Fruit fly (Drosophila melanogaster) whole organism, embryonic: ENCODE measurements around the gene CG9664.
A peak's percentile ranks its signal among the peaks of the same experiment; 100 is the strongest.

Source experiments
- Awh ChIP-seq: fragments of 200-800 bp; sonication (Bioruptor generic); IDR thresholded peaks from 2 replicates; pipeline ENCODE4, ENCODE4 v1.3.6; 2022; ENCODE audit warnings: missing biosample characterization, missing genetic modification characterization
- Blimp-1 ChIP-seq: fragments of 200-800 bp; sonication (Bioruptor generic); optimal IDR thresholded peaks from 3 replicates; lab custom pipeline; 2018; ENCODE audit warnings: missing biosample characterization, missing genetic modification characterization, mild to moderate bottlenecking, moderate library complexity, missing genetic modification reagents
- BtbVII ChIP-seq: fragments of 200-800 bp; sonication (Bioruptor generic); optimal IDR thresholded peaks from 3 replicates; lab custom pipeline; 2017; ENCODE audit warnings: missing biosample characterization, mild to moderate bottlenecking, missing genetic modification characterization
- CG10543 ChIP-seq: fragments of 200-800 bp; sonication (Bioruptor generic); optimal IDR thresholded peaks from 3 replicates; lab custom pipeline; 2017; ENCODE audit warnings: missing biosample characterization, mild to moderate bottlenecking, missing genetic modification characterization, moderate library complexity
- CG1233 ChIP-seq: fragments of 200-800 bp; sonication (Bioruptor generic); optimal IDR thresholded peaks from 4 replicates; lab custom pipeline; 2018; ENCODE audit warnings: missing biosample characterization, mild to moderate bottlenecking, missing genetic modification characterization
- CG12769 ChIP-seq: fragments of 200-800 bp; sonication (Bioruptor generic); optimal IDR thresholded peaks from 2 replicates; lab custom pipeline; 2019; ENCODE audit warnings: missing biosample characterization, mild to moderate bottlenecking, missing genetic modification characterization, moderate library complexity
- CG13296 ChIP-seq: fragments of 200-800 bp; sonication (Bioruptor generic); optimal IDR thresholded peaks from 3 replicates; lab custom pipeline; 2018; ENCODE audit warnings: missing biosample characterization, mild to moderate bottlenecking, missing genetic modification characterization
- CG13894 ChIP-seq: fragments of 200-800 bp; sonication (Bioruptor generic); optimal IDR thresholded peaks from 3 replicates; lab custom pipeline; 2018; ENCODE audit warnings: missing biosample characterization, mild to moderate bottlenecking, missing genetic modification characterization, moderate library complexity
- CG15011 ChIP-seq: fragments of 200-800 bp; sonication (Bioruptor generic); optimal IDR thresholded peaks from 3 replicates; lab custom pipeline; 2018; ENCODE audit warnings: missing biosample characterization, mild to moderate bottlenecking, missing genetic modification characterization
- CG17361 ChIP-seq: fragments of 200-800 bp; sonication (Bioruptor generic); IDR thresholded peaks from 3 replicates; pipeline ENCODE4 v1.3.6; 2022; ENCODE audit warnings: missing biosample characterization, missing genetic modification characterization
- CG1792 ChIP-seq: fragments of 200-800 bp; sonication (Bioruptor generic); optimal IDR thresholded peaks from 2 replicates; lab custom pipeline; 2016; ENCODE audit warnings: missing biosample characterization, missing genetic modification characterization
- CG2678 ChIP-seq: fragments of 200-800 bp; sonication (Bioruptor generic); optimal IDR thresholded peaks from 3 replicates; lab custom pipeline; 2019; ENCODE audit warnings: missing biosample characterization, mild to moderate bottlenecking, missing genetic modification characterization, moderate library complexity
- CG31365 ChIP-seq: fragments of 200-800 bp; sonication (Bioruptor generic); optimal IDR thresholded peaks from 2 replicates; lab custom pipeline; 2018; ENCODE audit warnings: missing biosample characterization, mild to moderate bottlenecking, missing genetic modification characterization
- CG3163 ChIP-seq: fragments of 200-800 bp; sonication (Bioruptor generic); optimal IDR thresholded peaks from 3 replicates; lab custom pipeline; 2016; ENCODE audit warnings: missing biosample characterization, missing genetic modification characterization
- CG3281 ChIP-seq: fragments of 200-800 bp; sonication (Bioruptor generic); optimal IDR thresholded peaks from 3 replicates; lab custom pipeline; 2017; ENCODE audit warnings: missing biosample characterization, mild to moderate bottlenecking, missing genetic modification characterization
- CG3407 ChIP-seq: fragments of 200-800 bp; sonication (Bioruptor generic); optimal IDR thresholded peaks from 2 replicates; lab custom pipeline; 2018; ENCODE audit warnings: missing biosample characterization, mild to moderate bottlenecking, missing genetic modification characterization
- CG4328 ChIP-seq: fragments of 200-800 bp; sonication (Bioruptor generic); optimal IDR thresholded peaks from 3 replicates; lab custom pipeline; 2017; ENCODE audit warnings: missing biosample characterization, missing genetic modification reagents, missing genetic modification characterization
- CG43689 ChIP-seq: fragments of 200-800 bp; sonication (Bioruptor generic); IDR thresholded peaks from 2 replicates; pipeline ENCODE4 v1.3.6; 2022; ENCODE audit warnings: missing biosample characterization, missing genetic modification characterization
- CG6272 ChIP-seq: fragments of 200-800 bp; sonication (Bioruptor generic); IDR thresholded peaks from 2 replicates; pipeline ENCODE4 v1.3.6; 2022; ENCODE audit warnings: missing biosample characterization, missing genetic modification characterization
- CG6791 ChIP-seq: fragments of 200-800 bp; sonication (Bioruptor generic); IDR thresholded peaks from 3 replicates; pipeline ENCODE4 v1.3.6; 2022; ENCODE audit warnings: missing biosample characterization, missing genetic modification characterization; ENCODE audit not compliant: partially characterized antibody
- CG6813 ChIP-seq: fragments of 200-800 bp; sonication (Bioruptor generic); optimal IDR thresholded peaks from 2 replicates; lab custom pipeline; 2017; ENCODE audit warnings: missing biosample characterization, missing genetic modification characterization, mild to moderate bottlenecking, moderate library complexity, missing genetic modification reagents
- CG7928 ChIP-seq: fragments of 200-800 bp; sonication (Bioruptor generic); optimal IDR thresholded peaks from 2 replicates; lab custom pipeline; 2017; ENCODE audit warnings: missing biosample characterization, mild to moderate bottlenecking, missing genetic modification characterization
- CG7987 ChIP-seq: fragments of 200-800 bp; sonication (Bioruptor generic); optimal IDR thresholded peaks from 2 replicates; lab custom pipeline; 2018; ENCODE audit warnings: missing biosample characterization, mild to moderate bottlenecking, missing genetic modification characterization, moderate library complexity
- CG8359 ChIP-seq: fragments of 200-800 bp; sonication (Bioruptor generic); optimal IDR thresholded peaks from 2 replicates; lab custom pipeline; 2017; ENCODE audit warnings: missing biosample characterization, mild to moderate bottlenecking, missing genetic modification characterization, borderline replicate concordance
- E2f2 ChIP-seq: fragments of 200-800 bp; sonication (Bioruptor generic); IDR thresholded peaks from 2 replicates; pipeline ENCODE4 v1.3.6; 2022; ENCODE audit warnings: missing biosample characterization, missing genetic modification characterization
- Fer1 ChIP-seq: fragments of 200-800 bp; sonication (Bioruptor generic); optimal IDR thresholded peaks from 2 replicates; lab custom pipeline; 2017; ENCODE audit warnings: missing biosample characterization, mild to moderate bottlenecking, missing genetic modification characterization
- Fer2 ChIP-seq: fragments of 200-800 bp; sonication (Bioruptor generic); optimal IDR thresholded peaks from 2 replicates; lab custom pipeline; 2018; ENCODE audit warnings: missing biosample characterization, mild to moderate bottlenecking, missing genetic modification characterization, moderate library complexity
- Fer3 ChIP-seq: fragments of 200-800 bp; sonication (Bioruptor generic); optimal IDR thresholded peaks from 2 replicates; lab custom pipeline; 2018; ENCODE audit warnings: missing biosample characterization, mild to moderate bottlenecking, missing genetic modification characterization, moderate library complexity
- Hmr ChIP-seq: fragments of 200-800 bp; sonication (Bioruptor generic); optimal IDR thresholded peaks from 3 replicates; lab custom pipeline; 2017; ENCODE audit warnings: mild to moderate bottlenecking, missing biosample characterization, missing genetic modification reagents, missing genetic modification characterization
- Hr39 ChIP-seq: fragments of >200 bp; optimal IDR thresholded peaks from 2 replicates; lab custom pipeline; 2017
- Lim3 ChIP-seq: fragments of 200-800 bp; sonication (Bioruptor generic); IDR thresholded peaks from 2 replicates; pipeline ENCODE4 v1.3.6; 2022; ENCODE audit warnings: missing biosample characterization, missing genetic modification characterization
- MTF-1 ChIP-seq: fragments of 200-800 bp; sonication (Bioruptor generic); optimal IDR thresholded peaks from 2 replicates; lab custom pipeline; 2018; ENCODE audit warnings: missing biosample characterization, mild to moderate bottlenecking, missing genetic modification characterization, borderline replicate concordance
- PHDP ChIP-seq: fragments of 200-800 bp; sonication (Bioruptor generic); optimal IDR thresholded peaks from 3 replicates; lab custom pipeline; 2018; ENCODE audit warnings: missing biosample characterization, mild to moderate bottlenecking, missing genetic modification characterization, moderate library complexity
- az2 ChIP-seq: fragments of 200-800 bp; sonication (Bioruptor generic); optimal IDR thresholded peaks from 3 replicates; lab custom pipeline; 2016; ENCODE audit warnings: missing biosample characterization, missing genetic modification characterization
- dmrt99B ChIP-seq: fragments of 200-800 bp; sonication (Bioruptor generic); optimal IDR thresholded peaks from 2 replicates; lab custom pipeline; 2018; ENCODE audit warnings: missing biosample characterization, mild to moderate bottlenecking, missing genetic modification characterization, moderate library complexity
- exex ChIP-seq: fragments of 200-800 bp; sonication (Bioruptor generic); optimal IDR thresholded peaks from 4 replicates; lab custom pipeline; 2018; ENCODE audit warnings: missing biosample characterization, mild to moderate bottlenecking, missing genetic modification characterization, moderate library complexity
- fd64A ChIP-seq: fragments of 200-800 bp; sonication (Bioruptor generic); optimal IDR thresholded peaks from 3 replicates; lab custom pipeline; 2018; ENCODE audit warnings: missing biosample characterization, mild to moderate bottlenecking, missing genetic modification characterization
- gem ChIP-seq: fragments of 200-800 bp; sonication (Bioruptor generic); optimal IDR thresholded peaks from 2 replicates; lab custom pipeline; 2019; ENCODE audit warnings: missing biosample characterization, mild to moderate bottlenecking, missing genetic modification characterization, moderate library complexity
- kah ChIP-seq: fragments of 200-800 bp; sonication (Bioruptor generic); optimal IDR thresholded peaks from 2 replicates; lab custom pipeline; 2018; ENCODE audit warnings: missing biosample characterization, mild to moderate bottlenecking, missing genetic modification characterization
- kni ChIP-seq: fragments of 200-800 bp; sonication (Bioruptor generic); optimal IDR thresholded peaks from 3 replicates; lab custom pipeline; 2017; ENCODE audit warnings: mild to moderate bottlenecking, missing biosample characterization, missing genetic modification reagents, missing genetic modification characterization
- scrt ChIP-seq: fragments of 200-800 bp; sonication (Bioruptor generic); optimal IDR thresholded peaks from 2 replicates; lab custom pipeline; 2018; ENCODE audit warnings: missing biosample characterization, mild to moderate bottlenecking, missing genetic modification characterization, moderate library complexity
- slbo ChIP-seq: fragments of 200-800 bp; sonication (Bioruptor generic); IDR thresholded peaks from 2 replicates; pipeline ENCODE4 v1.3.6; 2022; ENCODE audit warnings: missing biosample characterization, missing genetic modification characterization
- stc ChIP-seq: fragments of 200-800 bp; sonication (Bioruptor generic); IDR thresholded peaks from 2 replicates; pipeline ENCODE4 v1.3.6; 2022; ENCODE audit warnings: missing biosample characterization, missing genetic modification characterization
- sug ChIP-seq: fragments of 200-800 bp; optimal IDR thresholded peaks from 2 replicates; lab custom pipeline; 2019; ENCODE audit warnings: missing biosample characterization, mild to moderate bottlenecking, missing genetic modification characterization, moderate library complexity
- tio ChIP-seq: fragments of 200-800 bp; sonication (Bioruptor generic); optimal IDR thresholded peaks from 2 replicates; lab custom pipeline; 2017; ENCODE audit warnings: missing biosample characterization, missing genetic modification characterization, inconsistent platforms
- trh ChIP-seq: fragments of 200-800 bp; sonication (Bioruptor generic); optimal IDR thresholded peaks from 2 replicates; lab custom pipeline; 2016; ENCODE audit warnings: missing biosample characterization, missing genetic modification characterization
- ttk ChIP-seq: fragments of 200-800 bp; sonication (Bioruptor generic); IDR thresholded peaks from 2 replicates; pipeline ENCODE4 v2.1.2; 2022; ENCODE audit warnings: missing biosample characterization, missing genetic modification characterization

The CG9664 gene

dm6 chr2L:3327603-3328002, 33.1 kb upstream of the CG9664 start, which contains the start of gene CG33282:
TSS of gene CG33282 (plus strand) at chr2L:3327903.
- TF ChIP-seq CG2678 (tag; lab: Kevin White, UChicago) (no peak), CG6791 (no peak), PHDP (no peak), stc (GFP tag; lab: Robert Waterston, UW) (no peak), CG6272 (GFP tag; lab: Robert Waterston, UW) (no peak), Fer1 (GFP tag; lab: Kevin White, UChicago) (no peak), CG8359 (no peak), gem (no peak), Hr39 (no peak), Awh (no peak), CG1792 (GFP tag; lab: Kevin White, UChicago) (no peak), CG3163 (GFP tag; lab: Kevin White, UChicago) (no peak)

- TF ChIP-seq kah (GFP tag; lab: Kevin White, UChicago) (peak; percentile 72), CG43689 (GFP tag; lab: Robert Waterston, UW) (no peak), CG7987 (GFP tag; lab: Kevin White, UChicago) (peak; percentile 52), CG3407 (GFP tag; lab: Kevin White, UChicago) (no peak), CG4328 (GFP tag; lab: Kevin White, UChicago) (peak; percentile 63), MTF-1 (peak; percentile 75), Blimp-1 (peak; percentile 35), E2f2 (GFP tag; lab: Robert Waterston, UW) (no peak), Fer3 (peak; percentile 61), Fer2 (tag; lab: Kevin White, UChicago) (peak; percentile 71), CG15011 (GFP tag; lab: Kevin White, UChicago) (peak; percentile 68), trh (GFP tag; lab: Kevin White, UChicago) (no peak), scrt (peak; percentile 64), ttk (no peak), CG2678 (tag; lab: Kevin White, UChicago) (peak; percentile 83), CG13894 (tag; lab: Kevin White, UChicago) (peak; percentile 81), slbo (no peak), az2 (GFP tag; lab: Kevin White, UChicago) (no peak), dmrt99B (peak; percentile 11), kni (GFP tag; lab: Kevin White, UChicago) (peak; percentile 23), tio (GFP tag; lab: Kevin White, UChicago) (no peak), CG10543 (peak; percentile 42), CG12769 (no peak), exex (tag; lab: Kevin White, UChicago) (peak; percentile 35), CG17361 (GFP tag; lab: Robert Waterston, UW) (no peak), CG1233 (GFP tag; lab: Kevin White, UChicago) (peak; percentile 48), fd64A (peak; percentile 70), CG6813 (GFP tag; lab: Kevin White, UChicago) (peak; percentile 56), CG13296 (GFP tag; lab: Kevin White, UChicago) (peak; percentile 83), Lim3 (no peak), CG7928 (peak; percentile 2), BtbVII (GFP tag; lab: Kevin White, UChicago) (peak; percentile 64), CG31365 (peak; percentile 56), Hmr (GFP tag; lab: Kevin White, UChicago) (peak; percentile 30), CG3281 (GFP tag; lab: Kevin White, UChicago) (peak; percentile 79), sug (tag; lab: Kevin White, UChicago) (peak; percentile 73)
These were observed 29.1 kb upstream of the CG9664 start, which contains the start of gene CG33281 for dm6 chr2L:3323319-3324287. TSS of gene CG33281 (plus strand) at chr2L:3324237.
